Fruit fly (Drosophila melanogaster) whole organism, embryonic: ENCODE data around the gene Cad99C.

ENCODE experiments used
- Ada2b ChIP-seq: fragments of 200-800 bp; sonication (Bioruptor generic); IDR thresholded peaks from 2 replicates; pipeline ENCODE4 v1.3.6; 2022; ENCODE audit warnings: missing biosample characterization, missing genetic modification characterization
- Atf-2 ChIP-seq: fragments of 200-800 bp; sonication (Bioruptor generic); optimal IDR thresholded peaks from 2 replicates; lab custom pipeline; 2016; ENCODE audit warnings: missing biosample characterization, missing genetic modification characterization
- Bteb2 ChIP-seq: fragments of 200-800 bp; sonication (Bioruptor generic); optimal IDR thresholded peaks from 2 replicates; lab custom pipeline; 2016; ENCODE audit warnings: missing biosample characterization, missing genetic modification characterization
- CG10462 ChIP-seq: fragments of 200-800 bp; sonication (Bioruptor generic); optimal IDR thresholded peaks from 2 replicates; lab custom pipeline; 2016; ENCODE audit warnings: missing biosample characterization, missing genetic modification characterization
- CG11560 ChIP-seq: fragments of 200-800 bp; sonication (Bioruptor generic); IDR thresholded peaks from 3 replicates; pipeline ENCODE4 v1.3.6; 2022; ENCODE audit warnings: missing biosample characterization, missing genetic modification characterization
- CG12744 ChIP-seq: fragments of 200-800 bp; sonication (Bioruptor generic); optimal IDR thresholded peaks from 2 replicates; lab custom pipeline; 2016; ENCODE audit warnings: missing biosample characterization, missing genetic modification characterization
- CG14667 ChIP-seq: fragments of 200-800 bp; sonication (Bioruptor generic); IDR thresholded peaks from 2 replicates; pipeline ENCODE4 v1.3.6; 2022; ENCODE audit warnings: missing biosample characterization, missing genetic modification characterization
- CG15514 ChIP-seq: fragments of 200-800 bp; sonication (Bioruptor generic); optimal IDR thresholded peaks from 3 replicates; lab custom pipeline; 2017; ENCODE audit warnings: missing biosample characterization, missing genetic modification characterization, mild to moderate bottlenecking, moderate library complexity, missing genetic modification reagents
- CG16779 ChIP-seq: fragments of 200-800 bp; sonication (Bioruptor generic); IDR thresholded peaks from 2 replicates; pipeline ENCODE4 v1.3.6; 2022; ENCODE audit warnings: missing biosample characterization, missing genetic modification characterization
- CG17359 ChIP-seq: fragments of 200-800 bp; sonication (Bioruptor generic); optimal IDR thresholded peaks from 3 replicates; lab custom pipeline; 2018; ENCODE audit warnings: missing biosample characterization, mild to moderate bottlenecking, missing genetic modification characterization, moderate library complexity
- CG17802 ChIP-seq: fragments of 200-800 bp; sonication (Bioruptor generic); optimal IDR thresholded peaks from 2 replicates; lab custom pipeline; 2018; ENCODE audit warnings: missing biosample characterization, mild to moderate bottlenecking, missing genetic modification characterization, moderate library complexity
- CG1792 ChIP-seq: fragments of 200-800 bp; sonication (Bioruptor generic); optimal IDR thresholded peaks from 2 replicates; lab custom pipeline; 2016; ENCODE audit warnings: missing biosample characterization, missing genetic modification characterization
- CG18599 ChIP-seq: fragments of 200-800 bp; sonication (Bioruptor generic); optimal IDR thresholded peaks from 3 replicates; lab custom pipeline; 2017; ENCODE audit warnings: missing biosample characterization, missing genetic modification characterization, mild to moderate bottlenecking, moderate library complexity, missing genetic modification reagents
- CG2712 ChIP-seq: fragments of 200-800 bp; optimal IDR thresholded peaks from 3 replicates; lab custom pipeline; 2019; ENCODE audit warnings: missing biosample characterization, mild to moderate bottlenecking, missing genetic modification characterization, moderate library complexity
- CG31224 ChIP-seq: fragments of 200-800 bp; sonication (Bioruptor generic); IDR thresholded peaks from 2 replicates; pipeline ENCODE4 v1.3.6; 2022; ENCODE audit warnings: missing biosample characterization, missing genetic modification characterization
- CG32532 ChIP-seq: fragments of 200-800 bp; sonication (Bioruptor generic); IDR thresholded peaks from 2 replicates; pipeline ENCODE4 v1.3.6; 2022; ENCODE audit warnings: missing biosample characterization, missing genetic modification characterization
- CG4617 ChIP-seq: fragments of 200-800 bp; sonication (Bioruptor generic); optimal IDR thresholded peaks from 3 replicates; lab custom pipeline; 2016; ENCODE audit warnings: missing biosample characterization, missing genetic modification characterization, borderline replicate concordance
- CG6854 ChIP-seq: fragments of 200-800 bp; sonication (Bioruptor generic); optimal IDR thresholded peaks from 3 replicates; lab custom pipeline; 2017; ENCODE audit warnings: missing biosample characterization, mild to moderate bottlenecking, missing genetic modification characterization
- CG9932 ChIP-seq: fragments of 200-800 bp; sonication (Bioruptor generic); IDR thresholded peaks from 2 replicates; pipeline ENCODE4 v1.3.6; 2022; ENCODE audit warnings: missing biosample characterization, missing genetic modification characterization
- CoRest ChIP-seq: fragments of 200-800 bp; sonication (Bioruptor generic); optimal IDR thresholded peaks from 3 replicates; lab custom pipeline; 2018; ENCODE audit warnings: missing biosample characterization, mild to moderate bottlenecking, missing genetic modification characterization, moderate library complexity
- Dek ChIP-seq: fragments of 200-800 bp; sonication (Bioruptor generic); optimal IDR thresholded peaks from 3 replicates; lab custom pipeline; 2019; ENCODE audit warnings: missing biosample characterization, mild to moderate bottlenecking, missing genetic modification characterization, moderate library complexity
- Elba2 ChIP-seq: fragments of 200-800 bp; sonication (Bioruptor generic); optimal IDR thresholded peaks from 3 replicates; lab custom pipeline; 2016; ENCODE audit warnings: missing biosample characterization, missing genetic modification characterization
- Fer3 ChIP-seq: fragments of 200-800 bp; sonication (Bioruptor generic); optimal IDR thresholded peaks from 2 replicates; lab custom pipeline; 2018; ENCODE audit warnings: missing biosample characterization, mild to moderate bottlenecking, missing genetic modification characterization, moderate library complexity
- GATAe ChIP-seq: fragments of 200-800 bp; sonication (Bioruptor generic); conservative IDR thresholded peaks from 2 replicates; pipeline ENCODE4 v1.3.6; 2022; ENCODE audit warnings: missing biosample characterization, missing genetic modification characterization
- Hsf ChIP-seq: fragments of 200-800 bp; sonication (Bioruptor generic); optimal IDR thresholded peaks from 3 replicates; lab custom pipeline; 2016; ENCODE audit warnings: missing biosample characterization, missing genetic modification characterization
- Lim3 ChIP-seq: fragments of 200-800 bp; sonication (Bioruptor generic); IDR thresholded peaks from 2 replicates; pipeline ENCODE4 v1.3.6; 2022; ENCODE audit warnings: missing biosample characterization, missing genetic modification characterization
- Max ChIP-seq: fragments of 200-800 bp; sonication (Bioruptor generic); optimal IDR thresholded peaks from 2 replicates; lab custom pipeline; 2016; ENCODE audit warnings: missing biosample characterization, mild to moderate bottlenecking, missing genetic modification characterization
- Med ChIP-seq: fragments of 200-800 bp; sonication (Bioruptor generic); peaks from one replicate; lab custom pipeline; 2016; ENCODE audit warnings: missing biosample characterization, missing genetic modification characterization, mild to moderate bottlenecking, inconsistent platforms, moderate library complexity
- Mes4 ChIP-seq: fragments of 200-800 bp; sonication (Bioruptor generic); optimal IDR thresholded peaks from 2 replicates; lab custom pipeline; 2016; ENCODE audit warnings: missing biosample characterization, missing genetic modification characterization
- Rfx ChIP-seq: fragments of 200-800 bp; sonication (Bioruptor generic); IDR thresholded peaks from 2 replicates; pipeline ENCODE4 v1.3.6; 2022; ENCODE audit warnings: missing biosample characterization, missing genetic modification characterization
- Xbp1 ChIP-seq: fragments of 200-800 bp; sonication (Bioruptor generic); optimal IDR thresholded peaks from 3 replicates; lab custom pipeline; 2016; ENCODE audit warnings: missing biosample characterization, mild to moderate bottlenecking, missing genetic modification characterization
- disco-r ChIP-seq: fragments of 200-800 bp; sonication (Bioruptor generic); optimal IDR thresholded peaks from 2 replicates; lab custom pipeline; 2016; ENCODE audit warnings: missing biosample characterization, missing genetic modification characterization
- dysf ChIP-seq: fragments of 200-800 bp; sonication (Bioruptor generic); IDR thresholded peaks from 3 replicates; pipeline ENCODE4 v1.3.6; 2022; ENCODE audit warnings: missing biosample characterization, missing genetic modification characterization
- emc ChIP-seq: fragments of 200-800 bp; sonication (Bioruptor generic); optimal IDR thresholded peaks from 2 replicates; lab custom pipeline; 2016; ENCODE audit warnings: missing biosample characterization, missing genetic modification characterization
- esg ChIP-seq: fragments of 200-800 bp; sonication (Bioruptor generic); conservative IDR thresholded peaks from 2 replicates; pipeline ENCODE4 v1.3.6; 2022; ENCODE audit warnings: missing biosample characterization, missing genetic modification characterization
- eve ChIP-seq, 2 experiments: fragments of >200 bp; optimal IDR thresholded peaks; 2 replicates each; lab custom pipeline; 2017; ENCODE audit warnings: missing biosample characterization in 2 of 2, missing genetic modification characterization in 2 of 2
- insv ChIP-seq, 2 experiments: fragments of 200-800 bp; sonication (Bioruptor generic); optimal IDR thresholded peaks; 3 replicates each; lab custom pipeline; 2016 to 2018; ENCODE audit warnings: missing biosample characterization in 2 of 2, missing genetic modification characterization in 2 of 2
- mld ChIP-seq: fragments of 200-800 bp; sonication (Bioruptor generic); IDR thresholded peaks from 3 replicates; pipeline ENCODE4 v1.3.6; 2022; ENCODE audit warnings: missing biosample characterization, missing genetic modification characterization; ENCODE audit not compliant: partially characterized antibody
- nerfin-2 ChIP-seq: fragments of 200-800 bp; sonication (Bioruptor generic); IDR thresholded peaks from 2 replicates; pipeline ENCODE4 v1.3.6; 2022; ENCODE audit warnings: missing biosample characterization, missing genetic modification characterization; ENCODE audit not compliant: partially characterized antibody
- odd ChIP-seq: fragments of 200-800 bp; sonication (Bioruptor generic); optimal IDR thresholded peaks from 2 replicates; lab custom pipeline; 2017; ENCODE audit warnings: missing biosample characterization, mild to moderate bottlenecking, missing genetic modification characterization
- pho ChIP-seq: fragments of 200-800 bp; sonication (Bioruptor generic); optimal IDR thresholded peaks from 2 replicates; lab custom pipeline; 2016; ENCODE audit warnings: missing biosample characterization, missing genetic modification characterization
- pita ChIP-seq: fragments of 200-800 bp; sonication (Bioruptor generic); optimal IDR thresholded peaks from 2 replicates; lab custom pipeline; 2017; ENCODE audit warnings: missing biosample characterization, mild to moderate bottlenecking, missing genetic modification characterization
- prd ChIP-seq, 3 experiments: fragments of >200 bp in 2 of 3; fragments of 200-800 bp in 1 of 3; sonication (Bioruptor generic) in 1 of 3; optimal IDR thresholded peaks in 2 of 3; IDR thresholded peaks in 1 of 3; 2 replicates in 2 of 3; 3 replicates in 1 of 3; pipeline versions ENCODE4 v1.3.6 to Lab custom; 2017 to 2022; ENCODE audit warnings: missing biosample characterization in 1 of 3, missing genetic modification characterization in 1 of 3
- pros ChIP-seq: fragments of 200-800 bp; sonication (Bioruptor generic); optimal IDR thresholded peaks from 3 replicates; lab custom pipeline; 2019; ENCODE audit warnings: missing biosample characterization, mild to moderate bottlenecking, missing genetic modification characterization, moderate library complexity
- sim ChIP-seq: fragments of 200-800 bp; sonication (Bioruptor generic); IDR thresholded peaks from 2 replicates; pipeline ENCODE4 v1.3.6; 2022; ENCODE audit warnings: missing biosample characterization, missing genetic modification characterization
- sna ChIP-seq: fragments of 200-800 bp; sonication (Bioruptor generic); IDR thresholded peaks from 2 replicates; pipeline ENCODE4 v1.3.6; 2022; ENCODE audit warnings: missing biosample characterization, missing genetic modification characterization; ENCODE audit not compliant: partially characterized antibody
- sob ChIP-seq: fragments of 200-800 bp; sonication (Bioruptor generic); IDR thresholded peaks from 2 replicates; pipeline ENCODE4 v1.3.6; 2022; ENCODE audit warnings: missing biosample characterization, missing genetic modification characterization
- sug ChIP-seq: fragments of 200-800 bp; optimal IDR thresholded peaks from 2 replicates; lab custom pipeline; 2019; ENCODE audit warnings: missing biosample characterization, mild to moderate bottlenecking, missing genetic modification characterization, moderate library complexity
- unc-4 ChIP-seq: fragments of 200-800 bp; sonication (Bioruptor generic); IDR thresholded peaks from 2 replicates; pipeline ENCODE4 v1.3.6; 2022; ENCODE audit warnings: missing biosample characterization, missing genetic modification characterization; ENCODE audit not compliant: partially characterized antibody
- vfl ChIP-seq: fragments of 200-800 bp; sonication (Bioruptor generic); optimal IDR thresholded peaks from 2 replicates; lab custom pipeline; 2016; ENCODE audit warnings: missing biosample characterization, missing genetic modification characterization
- z ChIP-seq: fragments of 200-800 bp; sonication (Bioruptor generic); IDR thresholded peaks from 3 replicates; pipeline ENCODE4 v1.3.6; 2022; ENCODE audit warnings: missing biosample characterization, missing genetic modification characterization
- zfh1 ChIP-seq: fragments of 200-800 bp; sonication (Bioruptor generic); IDR thresholded peaks from 3 replicates; pipeline ENCODE4 v1.3.6; 2022; ENCODE audit warnings: missing biosample characterization, missing genetic modification characterization

Gene Cad99C

dm6 chr3R:29862795-29863194, 21.3 kb downstream of the Cad99C start (continued):
- TF ChIP-seq Med, result peak; percentile 70
- TF ChIP-seq sob (GFP tag; lab: Robert Waterston, UW), result peak; percentile 15; the same call in 1 of the 2 replicates
- peak; percentile 28; the same call in 1 of the 2 replicates for TF ChIP-seq CG16779 (GFP tag; lab: Robert Waterston, UW)
- no peak for TF ChIP-seq sim
- no peak for TF ChIP-seq emc (GFP tag; lab: Kevin White, UChicago)
- TF ChIP-seq GATAe, result no peak
- TF ChIP-seq CG4617, result no peak
- TF ChIP-seq dysf, result 0 out of 3 replicates have a peak, but pooled peaks have one; percentile 33
- no peak for TF ChIP-seq disco-r
- no peak for TF ChIP-seq nerfin-2 (GFP tag; lab: Robert Waterston, UW)
- no peak for TF ChIP-seq CG31224 (GFP tag; lab: Robert Waterston, UW)
- no peak for TF ChIP-seq eve (GFP tag; optimal IDR thresholded peaks at IDR 0.05; lab: Kevin White, UChicago)
- TF ChIP-seq zfh1 (GFP tag; lab: Robert Waterston, UW), result peak; percentile 11; the same call in 1 of the 3 replicates
- no peak for TF ChIP-seq sna
- no peak for TF ChIP-seq odd (GFP tag; lab: Kevin White, UChicago)
- TF ChIP-seq Atf-2, result no peak
- no peak for TF ChIP-seq CG15514 (GFP tag; lab: Kevin White, UChicago)
- no peak for TF ChIP-seq esg
- no peak for TF ChIP-seq Xbp1 (GFP tag; lab: Kevin White, UChicago)
- no peak for TF ChIP-seq CG17359 (tag; lab: Kevin White, UChicago)
- 0 out of 2 replicates have a peak, but pooled peaks have one; percentile 11 for TF ChIP-seq CG32532 (GFP tag; lab: Robert Waterston, UW)
- no peak for TF ChIP-seq CG2712 (tag; lab: Kevin White, UChicago)
- no peak for TF ChIP-seq vfl (GFP tag; lab: Kevin White, UChicago)
- no peak for TF ChIP-seq Bteb2 (GFP tag; lab: Kevin White, UChicago)
- TF ChIP-seq pita (GFP tag; lab: Kevin White, UChicago), result no peak
- no peak for TF ChIP-seq Fer3 (tag; lab: Kevin White, UChicago)
- no peak for TF ChIP-seq prd (optimal IDR thresholded peaks at IDR 0.05; lab: Kevin White, UChicago)
- no peak for TF ChIP-seq prd (GFP tag; IDR thresholded peaks at IDR 0.05; lab: Robert Waterston, UW)
- TF ChIP-seq, all 482 proteins: peak for 9

- TF ChIP-seq mld (no peak), Max (no peak), Hsf (GFP tag; lab: Kevin White, UChicago) (no peak), CG11560 (tag; lab: Robert Waterston, UW) (no peak), Lim3 (GFP tag; lab: Robert Waterston, UW) (no peak), CG6854 (peak; percentile 18), Rfx (no peak), insv (GFP tag; optimal IDR thresholded peaks at IDR 0.05; lab: Kevin White, UChicago) (no peak), z (GFP tag; lab: Robert Waterston, UW) (no peak), CG14667 (GFP tag; lab: Robert Waterston, UW) (no peak), CG10462 (no peak), Dek (tag; lab: Kevin White, UChicago) (no peak), CG12744 (GFP tag; lab: Kevin White, UChicago) (no peak), sug (tag; lab: Kevin White, UChicago) (no peak), disco-r (no peak), CoRest (tag; lab: Kevin White, UChicago) (no peak), CG1792 (no peak), CG18599 (GFP tag; lab: Kevin White, UChicago) (peak; percentile 60), pros (GFP tag; lab: Kevin White, UChicago) (no peak), unc-4 (GFP tag; lab: Robert Waterston, UW) (no peak), CG17802 (tag; lab: Kevin White, UChicago) (no peak), Mes4 (GFP tag; lab: Kevin White, UChicago) (no peak), odd (GFP tag; lab: Kevin White, UChicago) (no peak), Ada2b (GFP tag; lab: Robert Waterston, UW) (no peak), CG9932 (GFP tag; lab: Robert Waterston, UW) (no peak), Elba2 (GFP tag; lab: Kevin White, UChicago) (no peak), pho (GFP tag; lab: Kevin White, UChicago) (no peak)
Observed at dm6 chr3R:29866706-29867105, 25.2 kb downstream of the Cad99C start.
